Worm (Caenorhabditis elegans): ENCODE measurements around the gene C34F6.11.

- TF ChIP-seq elt-3 (tag; optimal IDR thresholded peaks at IDR 0.05) (no peak), pha-4 (tag; optimal IDR thresholded peaks at IDR 0.05) (no peak), nhr-12 (tag; optimal IDR thresholded peaks at IDR 0.05) (no peak), lin-32 (GFP tag; optimal IDR thresholded peaks at IDR 0.05) (peak; percentile 65), ces-1 (GFP tag; optimal IDR thresholded peaks at IDR 0.05) (no peak), lsy-2 (tag; optimal IDR thresholded peaks at IDR 0.05) (no peak), unc-39 (tag; optimal IDR thresholded peaks at IDR 0.05) (no peak), nhr-76 (tag; optimal IDR thresholded peaks at IDR 0.05) (no peak), nhr-237 (tag; optimal IDR thresholded peaks at IDR 0.05) (no peak)
Observed at ce11 chrX:11210417-11210816, 6.7 kb upstream of the C34F6.11 start.

Data from whole organism, mixed stage, embryonic.